Worm (Caenorhabditis elegans) whole organism, L1 larva: Measurements from ENCODE around the gene C28C12.11.
A peak's percentile ranks its signal among the peaks of the same experiment; 100 is the strongest.

Experiments
- C34B4.2 ChIP-seq: sonication (generic microtip); optimal IDR thresholded peaks from 2 replicates; lab custom pipeline; 2017; ENCODE audit warnings: mild to moderate bottlenecking, missing genetic modification characterization, missing compliant biosample characterization
- F16B12.6 ChIP-seq: fragments of 150-350 bp; optimal IDR thresholded peaks from 2 replicates; lab custom pipeline; 2014; ENCODE audit warnings: missing biosample characterization, missing genetic modification characterization
- Y116A8C.19 ChIP-seq: sonication (generic microtip); optimal IDR thresholded peaks from 2 replicates; lab custom pipeline; 2016; ENCODE audit warnings: missing compliant biosample characterization, missing genetic modification characterization, borderline replicate concordance
- aha-1 ChIP-seq: fragments of 150-350 bp; optimal IDR thresholded peaks from 2 replicates; lab custom pipeline; 2014; ENCODE audit warnings: missing biosample characterization, missing genetic modification characterization
- aly-2 ChIP-seq: fragments of 150-350 bp; optimal IDR thresholded peaks from 2 replicates; lab custom pipeline; 2014; ENCODE audit warnings: missing biosample characterization, missing genetic modification characterization
- ama-1 ChIP-seq: fragments of 150-350 bp; optimal IDR thresholded peaks from 2 replicates; lab custom pipeline; 2014
- blmp-1 ChIP-seq: fragments of 150-350 bp; optimal IDR thresholded peaks from 2 replicates; lab custom pipeline; 2014; ENCODE audit warnings: missing biosample characterization, missing genetic modification characterization
- ceh-63 ChIP-seq: fragments of 200-800 bp; sonication (Bioruptor generic); optimal IDR thresholded peaks from 2 replicates; lab custom pipeline; 2018; ENCODE audit warnings: mild to moderate bottlenecking, missing genetic modification characterization, missing compliant biosample characterization
- ceh-8 ChIP-seq: fragments of 200-800 bp; sonication (Bioruptor generic); optimal IDR thresholded peaks from 2 replicates; lab custom pipeline; 2018; ENCODE audit warnings: mild to moderate bottlenecking, missing genetic modification characterization, moderate library complexity, missing compliant biosample characterization
- ceh-82 ChIP-seq, 3 experiments: fragments of 150-350 bp in 1 of 3; sonication (generic microtip) in 2 of 3; optimal IDR thresholded peaks; 2 replicates each; lab custom pipeline; 2014 to 2017; ENCODE audit warnings: missing biosample characterization in 3 of 3, missing genetic modification characterization in 3 of 3
- ceh-88 ChIP-seq: fragments of 200-800 bp; sonication (Bioruptor generic); IDR thresholded peaks from 2 replicates; pipeline ENCODE4 v1.3.6; 2022; ENCODE audit warnings: missing genetic modification characterization, missing compliant biosample characterization
- dpl-1 ChIP-seq, 3 experiments: fragments of 150-350 bp in 2 of 3; sonication (generic microtip) in 1 of 3; optimal IDR thresholded peaks; 2 replicates each; lab custom pipeline; 2014 to 2017; ENCODE audit warnings: missing biosample characterization in 3 of 3, missing genetic modification characterization in 3 of 3, missing genetic modification reagents in 3 of 3
- dsc-1 ChIP-seq: sonication (generic microtip); optimal IDR thresholded peaks from 2 replicates; lab custom pipeline; 2016; ENCODE audit warnings: mild to moderate bottlenecking, missing genetic modification characterization, missing compliant biosample characterization
- efl-3 ChIP-seq: fragments of 200-800 bp; sonication (Bioruptor generic); optimal IDR thresholded peaks from 2 replicates; lab custom pipeline; 2018; ENCODE audit warnings: mild to moderate bottlenecking, missing genetic modification characterization, missing compliant biosample characterization
- egl-13 ChIP-seq: sonication (generic microtip); optimal IDR thresholded peaks from 2 replicates; lab custom pipeline; 2016; ENCODE audit warnings: missing genotype, missing genetic modification reagents, missing genetic modification characterization, missing compliant biosample characterization
- egl-27 ChIP-seq, 2 experiments: fragments of 150-350 bp in 1 of 2; sonication (generic microtip); optimal IDR thresholded peaks; 3 replicates each; lab custom pipeline; 2017 to 2018; ENCODE audit warnings: missing biosample characterization in 2 of 2, missing genetic modification characterization in 2 of 2, missing genetic modification reagents in 2 of 2
- elt-3 ChIP-seq, 6 experiments: fragments of 150-350 bp in 1 of 6; sonication (generic microtip); optimal IDR thresholded peaks; 2 replicates each; lab custom pipeline; 2017 to 2018; ENCODE audit warnings: missing biosample characterization in 6 of 6, missing genetic modification characterization in 6 of 6, inconsistent platforms in 1 of 6
- ets-5 ChIP-seq: fragments of 200-800 bp; sonication (Bioruptor generic); IDR thresholded peaks from 2 replicates; pipeline ENCODE4 v1.3.6; 2022; ENCODE audit warnings: missing genetic modification characterization, missing compliant biosample characterization
- fkh-4 ChIP-seq: sonication (generic microtip); optimal IDR thresholded peaks from 2 replicates; lab custom pipeline; 2016; ENCODE audit warnings: missing compliant biosample characterization, missing genetic modification characterization, borderline replicate concordance
- fkh-8 ChIP-seq: sonication (generic microtip); optimal IDR thresholded peaks from 2 replicates; lab custom pipeline; 2016; ENCODE audit warnings: mild to moderate bottlenecking, missing genetic modification characterization, missing compliant biosample characterization
- fos-1 ChIP-seq: fragments of 150-350 bp; optimal IDR thresholded peaks from 2 replicates; lab custom pipeline; 2014; ENCODE audit warnings: missing biosample characterization, missing genetic modification characterization
- grh-1 ChIP-seq: fragments of 200-800 bp; sonication (Bioruptor generic); IDR thresholded peaks from 2 replicates; pipeline ENCODE4 v1.3.6; 2022; ENCODE audit warnings: missing genetic modification reagents, missing genetic modification characterization, missing compliant biosample characterization
- hlh-17 ChIP-seq: fragments of 200-800 bp; sonication (Bioruptor generic); optimal IDR thresholded peaks from 2 replicates; lab custom pipeline; 2018; ENCODE audit warnings: missing genetic modification characterization, mild to moderate bottlenecking, missing compliant biosample characterization, moderate library complexity, borderline replicate concordance
- hlh-4 ChIP-seq: sonication (generic microtip); optimal IDR thresholded peaks from 2 replicates; lab custom pipeline; 2016; ENCODE audit warnings: mild to moderate bottlenecking, missing genetic modification characterization, missing compliant biosample characterization
- isw-1 ChIP-seq: fragments of 200-800 bp; sonication (Bioruptor generic); IDR thresholded peaks from 2 replicates; pipeline ENCODE4 v1.3.6; 2022; ENCODE audit warnings: missing genetic modification characterization, missing compliant biosample characterization
- jun-1 ChIP-seq: fragments of 150-350 bp; optimal IDR thresholded peaks from 2 replicates; lab custom pipeline; 2014; ENCODE audit warnings: missing biosample characterization, missing genetic modification reagents, missing genetic modification characterization
- lin-35 ChIP-seq, 2 experiments: fragments of 150-350 bp; optimal IDR thresholded peaks; 2 replicates each; lab custom pipeline; 2014; ENCODE audit warnings: missing biosample characterization in 2 of 2, missing genetic modification characterization in 2 of 2, missing genetic modification reagents in 2 of 2
- lin-39 ChIP-seq: fragments of 150-350 bp; optimal IDR thresholded peaks from 2 replicates; lab custom pipeline; 2014; ENCODE audit warnings: missing biosample characterization, missing genetic modification reagents, missing genetic modification characterization
- lsy-2 ChIP-seq, 2 experiments: fragments of 150-350 bp; optimal IDR thresholded peaks; 2 replicates each; lab custom pipeline; 2014; ENCODE audit warnings: missing biosample characterization in 2 of 2, missing genetic modification characterization in 2 of 2
- mef-2 ChIP-seq: fragments of 150-350 bp; optimal IDR thresholded peaks from 2 replicates; lab custom pipeline; 2014; ENCODE audit warnings: missing biosample characterization, missing genetic modification characterization
- nhr-12 ChIP-seq: sonication (generic microtip); optimal IDR thresholded peaks from 2 replicates; lab custom pipeline; 2017; ENCODE audit warnings: missing biosample characterization, missing genetic modification characterization
- nhr-19 ChIP-seq: fragments of 200-800 bp; sonication (Bioruptor generic); conservative IDR thresholded peaks from 2 replicates; pipeline ENCODE4 v1.3.6; 2022; ENCODE audit warnings: missing genetic modification characterization, missing compliant biosample characterization
- nhr-28 ChIP-seq: fragments of 150-350 bp; optimal IDR thresholded peaks from 2 replicates; lab custom pipeline; 2014; ENCODE audit warnings: missing biosample characterization, missing genetic modification characterization
- nhr-47 ChIP-seq: sonication (generic microtip); optimal IDR thresholded peaks from 2 replicates; lab custom pipeline; 2016; ENCODE audit warnings: mild to moderate bottlenecking, missing genetic modification characterization, moderate library complexity, missing compliant biosample characterization
- nhr-76 ChIP-seq: sonication (generic microtip); optimal IDR thresholded peaks from 2 replicates; lab custom pipeline; 2017; ENCODE audit warnings: missing biosample characterization, missing genetic modification characterization
- pag-3 ChIP-seq: sonication (generic microtip); optimal IDR thresholded peaks from 2 replicates; lab custom pipeline; 2017; ENCODE audit warnings: missing genetic modification characterization, mild to moderate bottlenecking, missing compliant biosample characterization, antibody characterized with exemption, borderline replicate concordance; ENCODE audit not compliant: insufficient read depth
- pqm-1 ChIP-seq: sonication (generic microtip); optimal IDR thresholded peaks from 3 replicates; lab custom pipeline; 2017; ENCODE audit warnings: missing biosample characterization, missing genetic modification characterization
- rnt-1 ChIP-seq: sonication (generic microtip); optimal IDR thresholded peaks from 2 replicates; lab custom pipeline; 2016; ENCODE audit warnings: mild to moderate bottlenecking, missing genetic modification characterization, moderate library complexity, missing compliant biosample characterization
- skn-1 ChIP-seq: fragments of 150-350 bp; optimal IDR thresholded peaks from 2 replicates; lab custom pipeline; 2014; ENCODE audit warnings: missing biosample characterization, missing genetic modification characterization
- snpc-4 ChIP-seq: fragments of 150-350 bp; optimal IDR thresholded peaks from 2 replicates; lab custom pipeline; 2014; ENCODE audit warnings: missing biosample characterization, missing genetic modification characterization
- snu-23 ChIP-seq: sonication (generic microtip); optimal IDR thresholded peaks from 2 replicates; lab custom pipeline; 2016; ENCODE audit warnings: missing genetic modification characterization, missing compliant biosample characterization
- sptf-1 ChIP-seq: fragments of 150-350 bp; optimal IDR thresholded peaks from 2 replicates; lab custom pipeline; 2014; ENCODE audit warnings: missing biosample characterization, missing genetic modification characterization
- swsn-7 ChIP-seq: sonication (generic microtip); optimal IDR thresholded peaks from 2 replicates; lab custom pipeline; 2016; ENCODE audit warnings: missing genetic modification characterization, missing compliant biosample characterization
- unc-130 ChIP-seq: fragments of 150-350 bp; optimal IDR thresholded peaks from 2 replicates; lab custom pipeline; 2017; ENCODE audit warnings: missing biosample characterization, missing genetic modification characterization, inconsistent platforms
- unc-30 ChIP-seq: sonication (generic microtip); optimal IDR thresholded peaks from 2 replicates; lab custom pipeline; 2017; ENCODE audit warnings: missing biosample characterization, missing genetic modification characterization
- unc-86 ChIP-seq: sonication (generic microtip); optimal IDR thresholded peaks from 2 replicates; lab custom pipeline; 2016; ENCODE audit warnings: missing genetic modification characterization, missing compliant biosample characterization
- xbp-1 ChIP-seq: sonication (generic microtip); optimal IDR thresholded peaks from 2 replicates; lab custom pipeline; 2016; ENCODE audit warnings: missing genetic modification characterization, missing compliant biosample characterization
- zip-4 ChIP-seq: fragments of 200-800 bp; sonication (Bioruptor generic); optimal IDR thresholded peaks from 2 replicates; lab custom pipeline; 2018; ENCODE audit warnings: mild to moderate bottlenecking, missing genetic modification characterization, moderate library complexity, missing compliant biosample characterization
- ztf-11 ChIP-seq, 2 experiments: sonication (generic microtip); optimal IDR thresholded peaks; 2 replicates each; lab custom pipeline; 2016 to 2017; ENCODE audit warnings: missing genetic modification characterization in 2 of 2, missing biosample characterization in 1 of 2, missing compliant biosample characterization in 1 of 2

C28C12.11 gene

DNA sequence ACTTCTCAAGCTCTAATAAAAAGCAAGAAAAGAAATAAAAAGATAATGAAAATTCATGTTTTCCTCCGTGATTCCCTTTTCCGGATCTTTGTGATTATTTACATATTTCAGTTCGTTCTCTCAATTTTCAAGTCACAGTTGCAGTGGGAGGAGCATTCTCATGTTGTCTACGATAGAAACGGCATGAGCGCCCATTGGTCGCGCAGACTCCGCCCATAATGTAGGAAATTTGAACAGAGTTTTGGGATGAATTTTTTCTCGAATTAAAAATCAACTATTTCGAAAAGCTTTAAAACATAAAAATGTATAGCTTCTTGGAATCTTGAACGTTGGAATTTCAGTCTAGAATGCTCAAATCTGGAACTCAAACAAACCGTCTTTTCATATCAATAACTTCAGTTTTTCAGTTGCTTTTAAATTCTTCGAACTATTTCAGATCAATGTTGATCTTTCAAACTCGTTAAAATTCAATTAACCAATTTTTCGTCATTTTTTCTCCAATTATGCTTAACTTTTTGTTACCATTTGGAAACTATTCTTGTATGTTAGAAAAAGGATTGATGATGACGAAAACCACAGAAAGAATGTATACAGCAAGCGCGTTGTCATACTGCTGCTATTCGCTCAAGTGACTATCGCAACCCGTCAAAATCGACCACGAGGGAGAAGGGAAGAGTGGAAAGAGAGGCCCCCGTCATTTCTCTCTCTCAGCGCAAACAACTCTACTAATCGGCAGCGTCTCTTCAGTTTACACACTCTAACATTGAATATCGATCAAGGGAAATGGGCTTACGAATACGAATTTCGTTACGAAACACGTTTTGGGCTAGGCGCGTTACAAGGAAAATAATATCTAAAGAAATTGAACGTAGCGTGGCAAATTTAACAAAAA is 42.0 kb upstream of the C28C12.11 start (continued):
- TF ChIP-seq efl-3 (GFP tag; lab: Kevin White, UChicago) (no peak), ceh-82 (tag; optimal IDR thresholded peaks at IDR 0.05; lab: Kevin White, UChicago) (peak; percentile 3 to 79 (median 48)), aly-2 (tag; lab: Kevin White, UChicago) (peak; percentile 72), isw-1 (GFP tag; lab: Robert Waterston, UW) (peak; percentile 42), snu-23 (GFP tag; lab: Kevin White, UChicago) (peak; percentile 82), lin-35 (GFP tag; optimal IDR thresholded peaks at IDR 0.05; lab: Kevin White, UChicago) (peak; percentile 53 to 65), nhr-28 (no peak), hlh-4 (tag; lab: Kevin White, UChicago) (no peak), ceh-8 (GFP tag; lab: Kevin White, UChicago) (peak; percentile 24), mef-2 (tag; lab: Kevin White, UChicago) (no peak), F16B12.6 (tag; lab: Kevin White, UChicago) (no peak), pag-3 (tag; lab: Kevin White, UChicago) (no peak), ceh-88 (GFP tag; lab: Robert Waterston, UW) (peak; percentile 56; the same call in 1 of the 2 replicates), aha-1 (no peak), egl-13 (tag; lab: Kevin White, UChicago) (peak; percentile 21), blmp-1 (tag; lab: Kevin White, UChicago) (peak; percentile 82), xbp-1 (tag; lab: Kevin White, UChicago) (peak; percentile 52), fkh-8 (peak; percentile 15), zip-4 (GFP tag; lab: Kevin White, UChicago) (peak; percentile 58), rnt-1 (tag; lab: Kevin White, UChicago) (peak; percentile 82), grh-1 (GFP tag; lab: Robert Waterston, UW) (peak; percentile 64), dpl-1 (GFP tag; optimal IDR thresholded peaks at IDR 0.05; lab: Kevin White, UChicago) (peak; percentile 9 to 52 (median 21)), nhr-12 (tag; lab: Kevin White, UChicago) (no peak), nhr-76 (tag; lab: Kevin White, UChicago) (no peak), nhr-47 (peak; percentile 60), lin-39 (tag; lab: Kevin White, UChicago) (no peak), jun-1 (tag; lab: Kevin White, UChicago) (peak; percentile 59), dsc-1 (peak; percentile 55), Y116A8C.19 (tag; lab: Kevin White, UChicago) (no peak), fos-1 (tag; lab: Kevin White, UChicago) (peak; percentile 71), unc-86 (tag; lab: Kevin White, UChicago) (peak; percentile 47), nhr-19 (GFP tag; lab: Robert Waterston, UW) (peak; percentile 69), hlh-17 (GFP tag; lab: Kevin White, UChicago) (peak; percentile 62)

DNA sequence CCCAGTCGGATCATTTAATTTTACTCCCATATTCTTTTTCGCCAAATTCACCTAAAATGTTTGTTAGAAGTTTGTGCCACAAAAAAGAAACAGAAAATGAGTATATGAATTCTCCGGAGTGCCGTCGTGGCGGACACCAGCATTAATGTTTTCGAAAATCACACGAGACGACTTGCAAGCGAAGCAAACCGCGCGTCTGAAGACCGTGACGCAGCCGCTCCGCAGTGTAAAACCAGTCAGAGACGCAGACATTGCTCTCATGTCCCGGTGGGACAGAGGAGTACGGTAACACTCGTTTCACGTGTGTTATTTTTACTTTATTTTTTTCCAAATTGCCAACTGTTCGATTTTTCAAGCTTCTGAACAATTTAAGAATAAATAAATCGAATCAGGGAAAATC is 41.1 kb upstream of the C28C12.11 start, which contains the start of the genes T26A8.4 and pdtf-1:
Gene T26A8.4, minus strand, starts transcription at position 185 of the 400 bp plus-strand sequence.
Gene pdtf-1, plus strand, starts transcription at position 330 of the 400 bp plus-strand sequence.
- no peak for TF ChIP-seq sptf-1 (tag; lab: Kevin White, UChicago)
- TF ChIP-seq skn-1 (tag; lab: Kevin White, UChicago), result peak; percentile 97
- peak; percentile 56 for TF ChIP-seq F16B12.6 (tag; lab: Kevin White, UChicago)
- peak; percentile 90 for TF ChIP-seq unc-86 (tag; lab: Kevin White, UChicago)
- no peak for TF ChIP-seq pqm-1 (tag; lab: Kevin White, UChicago)
- no peak for TF ChIP-seq ets-5 (GFP tag; lab: Robert Waterston, UW)
- TF ChIP-seq dsc-1, result peak; percentile 82
- TF ChIP-seq elt-3 (tag; optimal IDR thresholded peaks at IDR 0.05; lab: Kevin White, UChicago), result peak in 5 of 6 experiments; percentile 66 to 93 (median 85)
- TF ChIP-seq unc-130 (tag; lab: Kevin White, UChicago), result peak; percentile 88
- TF ChIP-seq fkh-4 (tag; lab: Kevin White, UChicago), result peak; percentile 16
- peak; percentile 99 to 100 for TF ChIP-seq lsy-2 (tag; optimal IDR thresholded peaks at IDR 0.05; lab: Kevin White, UChicago)
- peak; percentile 94 for TF ChIP-seq ama-1 (lab: Kevin White, UChicago)
- no peak for TF ChIP-seq unc-30
- peak; percentile 95 for TF ChIP-seq fkh-8
- TF ChIP-seq ztf-11 (tag; optimal IDR thresholded peaks at IDR 0.05; lab: Kevin White, UChicago), result peak in 1 of 2 experiments; percentile 84
- peak; percentile 50 to 72 for TF ChIP-seq egl-27 (tag; optimal IDR thresholded peaks at IDR 0.05; lab: Kevin White, UChicago)
- peak; percentile 95 for TF ChIP-seq snpc-4 (tag; lab: Kevin White, UChicago)
- peak; percentile 90 for TF ChIP-seq nhr-19 (GFP tag; lab: Robert Waterston, UW)
- peak; percentile 57 for TF ChIP-seq C34B4.2 (tag; lab: Kevin White, UChicago)
- TF ChIP-seq ceh-63, result no peak
- peak; percentile 92 for TF ChIP-seq swsn-7 (tag; lab: Kevin White, UChicago)
- TF ChIP-seq grh-1 (GFP tag; lab: Robert Waterston, UW), result peak; percentile 93
- peak; percentile 82 for TF ChIP-seq egl-13 (tag; lab: Kevin White, UChicago)
